Fruit fly (Drosophila melanogaster) S2 (cell line): Measurements from ENCODE around the gene Nf-YA.

Experiments used
- CG8478 ChIP-seq: fragments of >200 bp; optimal IDR thresholded peaks from 2 replicates; lab custom pipeline; 2018
- CTCF ChIP-seq, 2 experiments: fragments of >200 bp; optimal IDR thresholded peaks; 2 replicates each; lab custom pipeline; 2018

DNA sequence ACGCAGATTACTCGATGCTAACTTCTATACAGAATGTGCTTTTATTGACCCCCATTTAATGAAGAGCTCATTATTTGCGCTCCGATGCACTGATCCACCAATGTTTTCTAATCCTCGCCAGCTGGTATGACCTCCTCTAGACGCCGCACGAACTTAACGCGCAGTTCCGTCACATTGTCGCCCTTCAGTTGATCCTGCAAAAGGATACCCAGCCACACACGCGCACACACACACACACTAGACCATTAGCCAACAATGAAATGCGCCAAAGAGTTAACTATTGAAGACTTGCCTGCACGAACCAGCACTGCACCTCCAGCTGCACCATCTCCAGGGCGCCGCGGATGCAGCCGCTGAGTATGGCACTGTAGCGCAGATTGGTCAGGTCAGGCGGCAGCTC lies 3.2 kb downstream of the Nf-YA start:
- TF ChIP-seq CTCF (optimal IDR thresholded peaks at IDR 0.05; lab: Kevin White, UChicago) = no peak
- TF ChIP-seq CG8478 = no peak
